Worm (Caenorhabditis elegans): ENCODE data around the gene fbxb-33.

fbxb-33 gene

ce11 chrII:3675176-3675575 is 28.0 kb downstream of the fbxb-33 start, which contains the start of gene F19B10.2:
F19B10.2 (plus strand) TSS chrII:3675476.
- TF ChIP-seq elt-3 (tag; optimal IDR thresholded peaks at IDR 0.05): no peak

- TF ChIP-seq lin-13 (GFP tag; optimal IDR thresholded peaks at IDR 0.05) (no peak), nhr-85 (tag) (no peak), ztf-11 (tag; optimal IDR thresholded peaks at IDR 0.05) (no peak), nhr-237 (tag; optimal IDR thresholded peaks at IDR 0.05) (no peak), C16A3.4 (tag; optimal IDR thresholded peaks at IDR 0.05) (no peak), tbx-2 (tag; optimal IDR thresholded peaks at IDR 0.05) (no peak), lin-14 (GFP tag; optimal IDR thresholded peaks at IDR 0.05) (no peak), mdl-1 (tag; optimal IDR thresholded peaks at IDR 0.05) (no peak), nhr-90 (tag; optimal IDR thresholded peaks at IDR 0.05; ENCODE audit: poor library complexity) (no peak), aha-1 (tag; optimal IDR thresholded peaks at IDR 0.05) (no peak), ceh-88 (GFP tag; IDR thresholded peaks at IDR 0.05) (no peak), C34B4.2 (tag; optimal IDR thresholded peaks at IDR 0.05) (no peak), fkh-4 (tag; optimal IDR thresholded peaks at IDR 0.05; ENCODE audit: borderline replicate concordance) (no peak), mep-1 (tag; optimal IDR thresholded peaks at IDR 0.05) (no peak)
Observed at ce11 chrII:3678978-3679377, 31.8 kb downstream of the fbxb-33 start.

DNA sequence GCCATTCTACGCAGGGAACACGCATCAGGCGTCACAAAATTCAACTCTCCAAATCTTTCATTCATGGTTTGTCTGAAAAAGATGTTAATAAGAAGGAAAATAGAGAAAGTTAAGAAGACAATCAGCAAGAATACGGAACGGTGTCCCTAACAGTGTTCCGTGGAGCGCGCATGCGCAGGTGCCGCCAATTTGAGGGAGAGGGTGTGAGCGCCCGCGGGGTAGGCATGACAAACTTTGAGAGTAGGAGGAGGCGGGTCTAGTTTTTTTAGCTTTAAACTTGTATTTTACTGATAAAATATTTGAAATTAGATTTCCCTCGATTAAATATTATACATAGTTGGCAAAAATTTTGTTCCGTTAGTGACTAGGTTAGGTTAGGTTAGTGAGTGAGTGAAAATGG is 33.2 kb downstream of the fbxb-33 start:
- no peak for TF ChIP-seq sox-4 (tag; optimal IDR thresholded peaks at IDR 0.05)

DNA sequence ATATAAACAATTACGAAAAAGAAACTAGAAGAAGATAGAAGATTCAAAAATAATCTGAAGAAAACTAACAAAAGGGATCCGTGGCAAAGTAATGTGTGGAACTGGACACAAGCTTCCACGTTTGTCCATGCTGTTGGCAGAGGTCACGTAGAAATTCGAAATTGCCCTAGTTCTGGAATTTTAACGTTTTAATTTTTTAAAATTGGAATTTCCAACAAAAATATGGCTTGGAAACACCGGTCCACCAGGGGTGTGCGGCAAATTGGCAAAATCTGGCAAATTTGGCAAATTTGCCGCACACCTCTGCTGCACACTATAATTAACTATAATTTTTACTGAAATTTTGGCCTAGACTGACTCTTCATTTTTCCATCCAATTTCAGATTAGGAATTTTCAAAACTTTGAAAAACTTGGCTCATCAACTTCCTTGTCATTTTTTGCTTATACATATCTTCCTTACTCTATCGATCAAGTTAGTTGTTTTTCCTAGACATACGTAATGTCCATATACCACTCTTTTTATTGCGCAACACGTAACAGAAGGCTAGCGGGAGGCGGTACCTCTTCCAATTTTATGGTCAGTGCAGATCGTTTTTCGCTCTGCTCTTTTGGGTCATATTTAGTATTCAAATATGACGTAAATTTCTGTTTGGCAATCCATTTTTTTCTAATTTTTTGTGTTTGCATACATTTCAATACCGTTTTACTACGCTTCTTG is 34.3 kb downstream of the fbxb-33 start, which contains the start of gene F19B10.10:
Gene F19B10.10, minus strand, starts transcription at position 51 of the 719 bp plus-strand sequence.
- TF ChIP-seq ceh-63 (GFP tag; optimal IDR thresholded peaks at IDR 0.05) (no peak), fos-1 (tag; optimal IDR thresholded peaks at IDR 0.05) (no peak), ztf-4 (tag; optimal IDR thresholded peaks at IDR 0.05) (no peak), nhr-71 (tag; optimal IDR thresholded peaks at IDR 0.05) (no peak), C16A3.4 (tag; optimal IDR thresholded peaks at IDR 0.05) (no peak), nhr-84 (tag; optimal IDR thresholded peaks at IDR 0.05) (no peak), lin-15B (tag; optimal IDR thresholded peaks at IDR 0.05) (no peak), jun-1 (tag; optimal IDR thresholded peaks at IDR 0.05) (no peak), ces-1 (GFP tag; optimal IDR thresholded peaks at IDR 0.05) (no peak), aly-2 (tag; optimal IDR thresholded peaks at IDR 0.05) (no peak), lin-39 (tag; optimal IDR thresholded peaks at IDR 0.05) (no peak), blmp-1 (tag; optimal IDR thresholded peaks at IDR 0.05) (no peak), tlp-1 (tag; optimal IDR thresholded peaks at IDR 0.05) (no peak), sup-37 (GFP tag; optimal IDR thresholded peaks at IDR 0.05) (no peak), ets-5 (GFP tag; IDR thresholded peaks at IDR 0.05) (no peak), nhr-20 (tag; optimal IDR thresholded peaks at IDR 0.05) (no peak), snu-23 (GFP tag; optimal IDR thresholded peaks at IDR 0.05) (no peak), rnt-1 (tag; optimal IDR thresholded peaks at IDR 0.05) (no peak), elt-2 (tag; optimal IDR thresholded peaks at IDR 0.05) (no peak)

DNA sequence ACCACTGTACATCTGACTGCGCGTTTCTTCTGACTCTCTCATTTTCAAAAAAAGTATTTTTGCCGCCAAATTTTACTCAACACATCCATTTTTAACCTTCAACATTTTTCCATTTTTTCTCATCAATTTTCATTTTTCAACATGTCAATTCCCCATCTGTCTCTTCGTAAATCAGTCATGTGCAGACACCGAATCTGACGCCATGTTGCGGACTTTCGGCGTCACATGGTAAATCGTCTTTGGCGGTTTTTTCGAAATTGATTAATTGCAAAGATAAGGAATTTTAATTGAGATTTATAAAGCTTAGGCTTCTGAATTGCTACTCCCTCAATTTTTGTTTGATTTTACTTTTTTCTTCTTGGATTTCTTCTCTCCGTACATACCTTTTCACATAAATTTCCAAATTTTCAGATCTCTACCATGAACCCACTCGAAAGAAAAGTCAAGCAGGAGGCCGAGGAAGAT is 35.6 kb downstream of the fbxb-33 start, which contains the start of gene F19B10.1:
Gene F19B10.1, plus strand, starts transcription at position 415 of the 465 bp plus-strand sequence.
- TF ChIP-seq fkh-10 (GFP tag; optimal IDR thresholded peaks at IDR 0.05) (no peak), ceh-88 (GFP tag; IDR thresholded peaks at IDR 0.05) (no peak), ztf-4 (tag; optimal IDR thresholded peaks at IDR 0.05) (no peak), lin-15B (tag; optimal IDR thresholded peaks at IDR 0.05) (peak; percentile 52), pqm-1 (tag; optimal IDR thresholded peaks at IDR 0.05) (no peak), aha-1 (tag; optimal IDR thresholded peaks at IDR 0.05) (no peak), nhr-47 (tag; optimal IDR thresholded peaks at IDR 0.05) (peak; percentile 76), swsn-7 (tag; optimal IDR thresholded peaks at IDR 0.05) (peak; percentile 65), C16A3.4 (tag; optimal IDR thresholded peaks at IDR 0.05) (peak; percentile 86), elt-3 (tag; optimal IDR thresholded peaks at IDR 0.05) (peak in 3 of 6 experiments; percentile 62 to 95 (median 85)), nhr-12 (tag; optimal IDR thresholded peaks at IDR 0.05) (no peak), snu-23 (GFP tag; optimal IDR thresholded peaks at IDR 0.05) (peak; percentile 90), ama-1 (optimal IDR thresholded peaks at IDR 0.05) (no peak), sptf-1 (tag; optimal IDR thresholded peaks at IDR 0.05) (no peak), fkh-8 (tag; optimal IDR thresholded peaks at IDR 0.05) (no peak), nhr-11 (tag; optimal IDR thresholded peaks at IDR 0.05) (no peak), ceh-90 (tag; optimal IDR thresholded peaks at IDR 0.05) (no peak), C34B4.2 (tag; optimal IDR thresholded peaks at IDR 0.05) (no peak), sup-37 (GFP tag; optimal IDR thresholded peaks at IDR 0.05) (no peak), aly-2 (tag; optimal IDR thresholded peaks at IDR 0.05) (peak; percentile 35), vab-15 (tag; optimal IDR thresholded peaks at IDR 0.05) (peak; percentile 49), nhr-20 (tag; optimal IDR thresholded peaks at IDR 0.05) (peak; percentile 88)

Measured in whole organism, L1 larva.